Fruit fly (Drosophila melanogaster) S2 (cell line): ENCODE results near the gene Ugt37A2.

Experiments used
- CG8478 ChIP-seq: fragments of >200 bp; optimal IDR thresholded peaks from 2 replicates; lab custom pipeline; 2018
- CTCF ChIP-seq, 2 experiments: fragments of >200 bp; optimal IDR thresholded peaks; 2 replicates each; lab custom pipeline; 2018

dm6 chr3R:12701994-12702494, 37.4 kb upstream of the Ugt37A2 start:
- TF ChIP-seq CG8478 (lab: Kevin White, UChicago) (no peak), CTCF (optimal IDR thresholded peaks at IDR 0.05; lab: Kevin White, UChicago) (no peak)
